Worm (Caenorhabditis elegans) whole organism, mixed stage, embryonic: ENCODE results near the gene yap-1.

Source experiments
- nhr-237 ChIP-seq: fragments of 150-350 bp; optimal IDR thresholded peaks from 2 replicates; lab custom pipeline; 2014; ENCODE audit warnings: missing biosample characterization, missing genetic modification characterization
- nhr-28 ChIP-seq: fragments of 150-350 bp; optimal IDR thresholded peaks from 2 replicates; lab custom pipeline; 2014; ENCODE audit warnings: missing biosample characterization, missing genetic modification characterization
- nhr-76 ChIP-seq: sonication (generic microtip); optimal IDR thresholded peaks from 2 replicates; lab custom pipeline; 2017; ENCODE audit warnings: missing biosample characterization, missing genetic modification characterization

DNA sequence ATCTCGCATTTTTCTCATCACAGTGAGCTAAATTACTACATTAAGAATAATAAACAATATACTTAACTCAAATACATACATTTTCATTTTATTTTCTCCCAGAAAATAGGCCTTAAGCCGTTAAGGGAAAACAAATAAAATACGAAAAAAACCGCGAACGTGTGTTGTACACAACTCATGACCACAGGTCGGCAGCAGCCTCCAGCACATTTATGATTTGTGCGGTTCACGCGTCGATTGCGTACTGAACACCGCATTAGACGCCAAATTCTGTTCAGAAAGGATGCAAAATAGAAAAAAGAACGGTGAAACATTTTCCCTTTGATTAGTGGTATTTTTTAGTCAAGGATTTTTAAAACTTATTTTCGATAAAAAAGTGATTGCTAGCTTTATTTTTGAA is 12.6 kb upstream of the yap-1 start:
- TF ChIP-seq nhr-237 (no peak), nhr-76 (no peak), nhr-28 (tag; lab: Kevin White, UChicago) (no peak)
